Fruit fly (Drosophila melanogaster) whole organism, embryonic: Measurements from ENCODE around the gene CG14787.

Experiments
- Awh ChIP-seq: fragments of 200-800 bp; sonication (Bioruptor generic); IDR thresholded peaks from 2 replicates; pipeline ENCODE4, ENCODE4 v1.3.6; 2022; ENCODE audit warnings: missing biosample characterization, missing genetic modification characterization
- CG13296 ChIP-seq: fragments of 200-800 bp; sonication (Bioruptor generic); optimal IDR thresholded peaks from 3 replicates; lab custom pipeline; 2018; ENCODE audit warnings: missing biosample characterization, mild to moderate bottlenecking, missing genetic modification characterization
- CG18599 ChIP-seq: fragments of 200-800 bp; sonication (Bioruptor generic); optimal IDR thresholded peaks from 3 replicates; lab custom pipeline; 2017; ENCODE audit warnings: missing biosample characterization, missing genetic modification characterization, mild to moderate bottlenecking, moderate library complexity, missing genetic modification reagents
- CG8388 ChIP-seq: fragments of 200-800 bp; sonication (Bioruptor generic); optimal IDR thresholded peaks from 2 replicates; lab custom pipeline; 2019; ENCODE audit warnings: missing biosample characterization, mild to moderate bottlenecking, missing genetic modification characterization, moderate library complexity
- ci ChIP-seq: fragments of 200-800 bp; sonication (Bioruptor generic); IDR thresholded peaks from 3 replicates; pipeline ENCODE4 v1.3.6; 2022; ENCODE audit warnings: missing biosample characterization, missing genetic modification characterization
- gce ChIP-seq: fragments of 200-800 bp; sonication (Bioruptor generic); IDR thresholded peaks from 3 replicates; pipeline ENCODE4 v1.3.6; 2022; ENCODE audit warnings: missing biosample characterization, missing genetic modification characterization
- lov ChIP-seq, 2 experiments: fragments of 200-800 bp in 1 of 2; fragments of >200 bp in 1 of 2; sonication (Bioruptor generic) in 1 of 2; IDR thresholded peaks in 1 of 2; optimal IDR thresholded peaks in 1 of 2; 2 replicates in 1 of 2; 3 replicates in 1 of 2; pipeline versions ENCODE4 v1.3.6 to Lab custom; 2017 to 2022; ENCODE audit warnings: missing biosample characterization in 1 of 2, missing genetic modification characterization in 1 of 2
- mam ChIP-seq: fragments of 200-800 bp; sonication (Bioruptor generic); optimal IDR thresholded peaks from 3 replicates; lab custom pipeline; 2016; ENCODE audit warnings: missing biosample characterization, missing genetic modification characterization

- TF ChIP-seq CG8388 (GFP tag; lab: Kevin White, UChicago) (no peak), gce (GFP tag; lab: Robert Waterston, UW) (no peak), mam (GFP tag; lab: Kevin White, UChicago) (no peak), CG18599 (GFP tag; lab: Kevin White, UChicago) (no peak), Awh (GFP tag; lab: Robert Waterston, UW) (no peak), ci (GFP tag; lab: Robert Waterston, UW) (peak; percentile 64; the same call in 1 of the 3 replicates), lov (optimal IDR thresholded peaks at IDR 0.05; lab: Kevin White, UChicago) (no peak), lov (GFP tag; IDR thresholded peaks at IDR 0.05; lab: Robert Waterston, UW) (no peak), CG13296 (GFP tag; lab: Kevin White, UChicago) (no peak)
Measured at dm6 chrX:1460278-1460872, 1.1 kb downstream of the CG14787 start, which contains the start of gene Lrpprc2.
